Worm (Caenorhabditis elegans): Measurements from ENCODE around the gene tomm-40.

Gene tomm-40

ce11 chrII:8969251-8970183 lies 3.8 kb downstream of the tomm-40 start, which contains the start of the genes szy-20 and C18E9.5 (continued):
- TF ChIP-seq F10B5.3 (tag; optimal IDR thresholded peaks at IDR 0.05) (no peak), skn-1 (tag; optimal IDR thresholded peaks at IDR 0.05) (no peak), nhr-11 (tag; optimal IDR thresholded peaks at IDR 0.05) (peak; percentile 41), mep-1 (tag; optimal IDR thresholded peaks at IDR 0.05) (peak; percentile 82), dve-1 (tag; optimal IDR thresholded peaks at IDR 0.05; ENCODE audit: insufficient read depth) (peak; percentile 60), spr-3 (GFP tag; optimal IDR thresholded peaks at IDR 0.05) (no peak), aha-1 (tag) (no peak), T26A8.4 (GFP tag; IDR thresholded peaks at IDR 0.05) (peak; percentile 61; the same call in 1 of the 2 replicates), tag-97 (GFP tag; IDR thresholded peaks at IDR 0.05) (no peak), zfp-2 (tag; optimal IDR thresholded peaks at IDR 0.05) (no peak), ZK546.5 (tag; optimal IDR thresholded peaks at IDR 0.05) (no peak), daf-8 (GFP tag; IDR thresholded peaks at IDR 0.05) (no peak), dmd-6 (GFP tag; IDR thresholded peaks at IDR 0.05) (peak; percentile 65), nhr-237 (tag; optimal IDR thresholded peaks at IDR 0.05) (no peak), daf-12 (tag; optimal IDR thresholded peaks at IDR 0.05) (no peak), pha-4 (GFP tag; IDR thresholded peaks at IDR 0.05) (peak; percentile 61), pha-4 (tag; optimal IDR thresholded peaks at IDR 0.05) (no peak), ces-1 (GFP tag; optimal IDR thresholded peaks at IDR 0.05) (no peak), egl-27 (tag; optimal IDR thresholded peaks at IDR 0.05) (no peak), saeg-2 (GFP tag; IDR thresholded peaks at IDR 0.05) (0 out of 2 replicates have a peak, but pooled peaks have one; percentile 34), nhr-76 (tag; optimal IDR thresholded peaks at IDR 0.05) (no peak), Y5F2A.4 (GFP tag; optimal IDR thresholded peaks at IDR 0.05) (no peak), ama-1 (optimal IDR thresholded peaks at IDR 0.05) (no peak), lin-15B (tag; optimal IDR thresholded peaks at IDR 0.05) (no peak), Y75B8A.6 (GFP tag; IDR thresholded peaks at IDR 0.05) (no peak), zag-1 (tag; optimal IDR thresholded peaks at IDR 0.05) (no peak), unc-130 (GFP tag; optimal IDR thresholded peaks at IDR 0.05) (peak; percentile 55), egl-43 (GFP tag; IDR thresholded peaks at IDR 0.05) (peak; percentile 68), gei-8 (GFP tag; optimal IDR thresholded peaks at IDR 0.05) (no peak), lin-1 (GFP tag; IDR thresholded peaks at IDR 0.05) (no peak), ceh-20 (GFP tag; IDR thresholded peaks at IDR 0.05) (peak; percentile 48; the same call in 1 of the 2 replicates), nhr-10 (tag; optimal IDR thresholded peaks at IDR 0.05) (no peak), Y48G9A.11 (GFP tag; IDR thresholded peaks at IDR 0.05) (no peak), unc-39 (tag; optimal IDR thresholded peaks at IDR 0.05) (no peak), set-16 (GFP tag; IDR thresholded peaks at IDR 0.05) (peak; percentile 40; the same call in 1 of the 2 replicates), lir-3 (tag; optimal IDR thresholded peaks at IDR 0.05) (no peak), nhr-6 (tag; optimal IDR thresholded peaks at IDR 0.05) (peak; percentile 46), lin-38 (GFP tag; IDR thresholded peaks at IDR 0.05) (peak; percentile 75), vab-7 (GFP tag; IDR thresholded peaks at IDR 0.05) (0 out of 2 replicates have a peak, but pooled peaks have one; percentile 13), mes-2 (tag; optimal IDR thresholded peaks at IDR 0.05; ENCODE audit: poor library complexity, severe bottlenecking) (peak; percentile 75), mdl-1 (tag; optimal IDR thresholded peaks at IDR 0.05) (peak in 1 of 2 experiments; percentile 57), nhr-77 (tag; optimal IDR thresholded peaks at IDR 0.05) (peak; percentile 43), lin-39 (tag; optimal IDR thresholded peaks at IDR 0.05) (no peak), pqm-1 (tag; optimal IDR thresholded peaks at IDR 0.05) (peak; percentile 89), ctbp-1 (GFP tag; IDR thresholded peaks at IDR 0.05) (peak; percentile 52; the same call in 1 of the 2 replicates), lsy-2 (tag; optimal IDR thresholded peaks at IDR 0.05) (peak; percentile 9 to 92), zfp-3 (GFP tag; conservative IDR thresholded peaks at IDR 0.05) (no peak), ceh-28 (tag; optimal IDR thresholded peaks at IDR 0.05) (no peak), lim-7 (GFP tag; IDR thresholded peaks at IDR 0.05) (no peak), mxl-2 (GFP tag; conservative IDR thresholded peaks at IDR 0.05) (no peak)

Data from whole organism, L4 larva.